Worm (Caenorhabditis elegans) whole organism, L3 larva: ENCODE data around the gene vha-13.
"Not testable (repeated sequence)": the region's sequence is repeated elsewhere in the genome, so short reads cannot be mapped to it uniquely, and the experiment has no call there.

ENCODE experiments used
- ZK546.5 ChIP-seq: sonication (generic microtip); optimal IDR thresholded peaks from 2 replicates; lab custom pipeline; 2017; ENCODE audit warnings: missing biosample characterization, missing genetic modification characterization
- aly-2 ChIP-seq: fragments of 150-350 bp; optimal IDR thresholded peaks from 2 replicates; lab custom pipeline; 2014; ENCODE audit warnings: missing biosample characterization, missing genetic modification characterization
- ama-1 ChIP-seq: fragments of 150-350 bp; optimal IDR thresholded peaks from 2 replicates; lab custom pipeline; 2018
- ceh-16 ChIP-seq: sonication (generic microtip); optimal IDR thresholded peaks from 2 replicates; lab custom pipeline; 2017; ENCODE audit warnings: missing biosample characterization, missing genetic modification characterization
- ceh-28 ChIP-seq: fragments of 150-350 bp; optimal IDR thresholded peaks from 2 replicates; lab custom pipeline; 2014; ENCODE audit warnings: missing biosample characterization, missing genetic modification reagents, missing genetic modification characterization
- ceh-82 ChIP-seq: fragments of 150-350 bp; optimal IDR thresholded peaks from 2 replicates; lab custom pipeline; 2014; ENCODE audit warnings: missing biosample characterization, missing genetic modification characterization
- ceh-9 ChIP-seq: sonication (generic microtip); optimal IDR thresholded peaks from 2 replicates; lab custom pipeline; 2018; ENCODE audit warnings: missing biosample characterization, missing genetic modification characterization
- daf-12 ChIP-seq: fragments of 150-350 bp; optimal IDR thresholded peaks from 2 replicates; lab custom pipeline; 2014; ENCODE audit warnings: missing biosample characterization, missing genetic modification reagents, missing genetic modification characterization
- egl-27 ChIP-seq: sonication (generic microtip); optimal IDR thresholded peaks from 4 replicates; lab custom pipeline; 2017; ENCODE audit warnings: missing biosample characterization, missing genetic modification reagents, missing genetic modification characterization
- egl-5 ChIP-seq: fragments of 150-350 bp; optimal IDR thresholded peaks from 2 replicates; lab custom pipeline; 2017; ENCODE audit warnings: missing biosample characterization, missing genetic modification reagents, missing genetic modification characterization, inconsistent platforms
- elt-1 ChIP-seq: fragments of 150-350 bp; optimal IDR thresholded peaks from 2 replicates; lab custom pipeline; 2014; ENCODE audit warnings: missing biosample characterization, missing genetic modification characterization
- elt-2 ChIP-seq: sonication (generic microtip); optimal IDR thresholded peaks from 2 replicates; lab custom pipeline; 2016; ENCODE audit warnings: missing genetic modification reagents, mild to moderate bottlenecking, missing genetic modification characterization, missing compliant biosample characterization
- fkh-10 ChIP-seq: sonication (generic microtip); optimal IDR thresholded peaks from 2 replicates; lab custom pipeline; 2017; ENCODE audit warnings: missing biosample characterization, missing genetic modification reagents, missing genetic modification characterization
- fkh-2 ChIP-seq: fragments of 150-350 bp; optimal IDR thresholded peaks from 2 replicates; lab custom pipeline; 2014; ENCODE audit warnings: missing biosample characterization, missing genetic modification reagents, missing genetic modification characterization
- fos-1 ChIP-seq: fragments of 150-350 bp; optimal IDR thresholded peaks from 2 replicates; lab custom pipeline; 2014; ENCODE audit warnings: missing biosample characterization, missing genetic modification characterization
- hmg-11 ChIP-seq: sonication (generic microtip); optimal IDR thresholded peaks from 2 replicates; lab custom pipeline; 2016; ENCODE audit warnings: missing genetic modification characterization, missing compliant biosample characterization
- jun-1 ChIP-seq: fragments of 150-350 bp; optimal IDR thresholded peaks from 2 replicates; lab custom pipeline; 2014; ENCODE audit warnings: missing biosample characterization, missing genetic modification reagents, missing genetic modification characterization
- lsy-12 ChIP-seq: sonication (generic microtip); optimal IDR thresholded peaks from 2 replicates; lab custom pipeline; 2016; ENCODE audit warnings: mild to moderate bottlenecking, missing genetic modification characterization, missing compliant biosample characterization
- mdl-1 ChIP-seq: fragments of 150-350 bp; optimal IDR thresholded peaks from 2 replicates; lab custom pipeline; 2014; ENCODE audit warnings: missing biosample characterization, missing genetic modification characterization
- mml-1 ChIP-seq: fragments of 150-350 bp; sonication (generic microtip); optimal IDR thresholded peaks from 3 replicates; lab custom pipeline; 2014; ENCODE audit warnings: missing biosample characterization, missing genetic modification characterization
- nfya-1 ChIP-seq: sonication (generic microtip); optimal IDR thresholded peaks from 2 replicates; lab custom pipeline; 2017; ENCODE audit warnings: missing genetic modification characterization, mild to moderate bottlenecking, missing compliant biosample characterization, antibody characterized with exemption, moderate library complexity; ENCODE audit not compliant: insufficient read depth
- nhr-23 ChIP-seq: fragments of 150-350 bp; optimal IDR thresholded peaks from 2 replicates; lab custom pipeline; 2014; ENCODE audit warnings: missing biosample characterization, missing genetic modification reagents, missing genetic modification characterization
- nhr-237 ChIP-seq: fragments of 150-350 bp; optimal IDR thresholded peaks from 2 replicates; lab custom pipeline; 2014; ENCODE audit warnings: missing biosample characterization, missing genetic modification characterization
- nhr-25 ChIP-seq: sonication (generic microtip); optimal IDR thresholded peaks from 2 replicates; lab custom pipeline; 2017; ENCODE audit warnings: missing biosample characterization, missing genetic modification characterization
- nhr-43 ChIP-seq: sonication (generic microtip); optimal IDR thresholded peaks from 2 replicates; lab custom pipeline; 2016; ENCODE audit warnings: mild to moderate bottlenecking, missing genetic modification characterization, missing compliant biosample characterization; ENCODE audit not compliant: poor library complexity, severe bottlenecking
- nhr-67 ChIP-seq: fragments of 150-350 bp; optimal IDR thresholded peaks from 2 replicates; lab custom pipeline; 2014; ENCODE audit warnings: missing biosample characterization, missing genetic modification characterization
- nhr-76 ChIP-seq: fragments of 150-350 bp; sonication (generic microtip); optimal IDR thresholded peaks from 5 replicates; lab custom pipeline; 2014; ENCODE audit warnings: missing biosample characterization, missing genetic modification characterization
- nhr-77 ChIP-seq: fragments of 150-350 bp; optimal IDR thresholded peaks from 2 replicates; lab custom pipeline; 2014; ENCODE audit warnings: missing biosample characterization, missing genetic modification characterization
- pha-4 ChIP-seq: fragments of 150-350 bp; optimal IDR thresholded peaks from 2 replicates; lab custom pipeline; 2014; ENCODE audit warnings: missing biosample characterization, missing genetic modification reagents, missing genetic modification characterization
- sea-2 ChIP-seq: fragments of 150-350 bp; sonication (generic microtip); optimal IDR thresholded peaks from 4 replicates; lab custom pipeline; 2014; ENCODE audit warnings: missing biosample characterization, missing genetic modification reagents, missing genetic modification characterization
- snpc-4 ChIP-seq: fragments of 150-350 bp; optimal IDR thresholded peaks from 2 replicates; lab custom pipeline; 2014; ENCODE audit warnings: missing biosample characterization, missing genetic modification characterization
- tbx-2 ChIP-seq: sonication (generic microtip); optimal IDR thresholded peaks from 2 replicates; lab custom pipeline; 2016; ENCODE audit warnings: mild to moderate bottlenecking, missing genetic modification characterization, missing compliant biosample characterization
- unc-39 ChIP-seq: sonication (generic microtip); optimal IDR thresholded peaks from 4 replicates; lab custom pipeline; 2017; ENCODE audit warnings: missing biosample characterization, missing genetic modification characterization
- ztf-4 ChIP-seq: fragments of 150-350 bp; optimal IDR thresholded peaks from 2 replicates; lab custom pipeline; 2014; ENCODE audit warnings: missing biosample characterization, missing genetic modification characterization

Gene vha-13

ce11 chrV:14351629-14352028, at the start of gene vha-13:
TSS of gene vha-13 (plus strand) at chrV:14351709.
- no peak for TF ChIP-seq elt-1 (tag; lab: Kevin White, UChicago)
- TF ChIP-seq tbx-2 (tag; lab: Kevin White, UChicago) = no peak
- TF ChIP-seq sea-2 = no peak

ce11 chrV:14306771-14307170, 44.7 kb upstream of the vha-13 start, which contains the start of gene spig-4:
TSS of gene spig-4 (minus strand) at chrV:14306871.
- TF ChIP-seq lsy-12, nfya-1, daf-12 (tag; lab: Kevin White, UChicago): not testable (repeated sequence)

ce11 chrV:14308164-14308563, 43.3 kb upstream of the vha-13 start, which contains the start of gene spig-5:
TSS of gene spig-5 (plus strand) at chrV:14308464.
- not testable (repeated sequence) for TF ChIP-seq ZK546.5, ceh-82, jun-1 (tag; lab: Kevin White, UChicago)
- TF ChIP-seq, all 47 proteins: peak for 0; not testable (repeated sequence) for 47

ce11 chrV:14309632-14310031, 41.9 kb upstream of the vha-13 start, which contains the start of gene F14D7.14:
TSS of gene F14D7.14 (plus strand) at chrV:14309932.
- TF ChIP-seq sea-2; fkh-10 (GFP tag; lab: Kevin White, UChicago); egl-5 (tag; lab: Kevin White, UChicago): not testable (repeated sequence)

- TF ChIP-seq elt-2 (tag; lab: Kevin White, UChicago) (no peak), ZK546.5 (tag; lab: Kevin White, UChicago) (no peak), pha-4 (tag; lab: Kevin White, UChicago) (no peak), daf-12 (tag; lab: Kevin White, UChicago) (no peak), snpc-4 (no peak), nhr-76 (tag; lab: Kevin White, UChicago) (no peak), aly-2 (no peak), mml-1 (tag; lab: Kevin White, UChicago) (no peak), ceh-9 (tag; lab: Kevin White, UChicago) (no peak)
Observed at ce11 chrV:14311115-14311514, 40.4 kb upstream of the vha-13 start, which contains the start of gene ddn-3. TSS of gene ddn-3 (minus strand) at chrV:14311215.

ce11 chrV:14312695-14313094, 38.8 kb upstream of the vha-13 start, which contains the start of gene F14D7.8:
TSS of gene F14D7.8 (minus strand) at chrV:14312795.
- no peak for TF ChIP-seq nhr-23
- no peak for TF ChIP-seq pha-4 (tag; lab: Kevin White, UChicago)
- TF ChIP-seq nhr-77 = no peak
- no peak for TF ChIP-seq egl-5 (tag; lab: Kevin White, UChicago)
- TF ChIP-seq ztf-4 = no peak
- no peak for TF ChIP-seq ceh-16 (tag; lab: Kevin White, UChicago)
- TF ChIP-seq ceh-9 (tag; lab: Kevin White, UChicago) = no peak
- TF ChIP-seq nhr-25 (tag; lab: Kevin White, UChicago) = no peak
- no peak for TF ChIP-seq hmg-11

ce11 chrV:14314236-14314635, 37.3 kb upstream of the vha-13 start, which contains the start of gene F47B8.1:
TSS of gene F47B8.1 (minus strand) at chrV:14314336.
- TF ChIP-seq nhr-25 (tag; lab: Kevin White, UChicago) (no peak), nhr-237 (tag; lab: Kevin White, UChicago) (no peak), snpc-4 (no peak), ama-1 (lab: Kevin White, UChicago) (no peak), elt-2 (tag; lab: Kevin White, UChicago) (no peak), fkh-2 (tag; lab: Kevin White, UChicago) (no peak), nhr-43 (no peak), mdl-1 (tag; lab: Kevin White, UChicago) (no peak), nhr-67 (no peak), elt-1 (tag; lab: Kevin White, UChicago) (no peak), pha-4 (tag; lab: Kevin White, UChicago) (no peak), unc-39 (tag; lab: Kevin White, UChicago) (no peak), egl-27 (tag; lab: Kevin White, UChicago) (no peak), aly-2 (no peak), ceh-28 (tag; lab: Kevin White, UChicago) (no peak), fos-1 (no peak)
